Fruit fly (Drosophila melanogaster) Kc167 (cell line): ENCODE measurements around the gene CG4404.

Experiments used
- Myc ChIP-seq: fragments of >200 bp; optimal IDR thresholded peaks from 2 replicates; lab custom pipeline; 2017; ENCODE audit warnings: missing external identifiers
- Sin3A ChIP-seq: fragments of >200 bp; optimal IDR thresholded peaks from 2 replicates; lab custom pipeline; 2018; ENCODE audit warnings: missing external identifiers
- h ChIP-seq: fragments of >200 bp; optimal IDR thresholded peaks from 3 replicates; lab custom pipeline; 2018; ENCODE audit warnings: missing external identifiers
- insv ChIP-seq: fragments of >200 bp; optimal IDR thresholded peaks from 3 replicates; lab custom pipeline; 2018; ENCODE audit warnings: missing external identifiers
- psq ChIP-seq: fragments of >200 bp; optimal IDR thresholded peaks from 2 replicates; lab custom pipeline; 2017; ENCODE audit warnings: missing external identifiers
- ttk ChIP-seq: sonication (Bioruptor generic); optimal IDR thresholded peaks from 2 replicates; lab custom pipeline; 2017; ENCODE audit warnings: missing external identifiers

- TF ChIP-seq h (lab: Kevin White, UChicago) (no peak), Myc (lab: Kevin White, UChicago) (no peak), ttk (no peak), psq (lab: Kevin White, UChicago) (no peak), insv (lab: Kevin White, UChicago) (no peak), Sin3A (lab: Kevin White, UChicago) (no peak)
These were observed 19.3 kb downstream of the CG4404 start for dm6 chrX:12886543-12886942.
